Worm (Caenorhabditis elegans) whole organism, midembryonic: ENCODE results near the gene coq-6.

Source experiments
- T22C8.4 ChIP-seq: fragments of 200-800 bp; sonication (Bioruptor generic); IDR thresholded peaks from 2 replicates; pipeline ENCODE4 v1.3.6; 2022; ENCODE audit warnings: missing genetic modification characterization, missing compliant biosample characterization
- cog-1 ChIP-seq: sonication (generic microtip); optimal IDR thresholded peaks from 2 replicates; lab custom pipeline; 2016; ENCODE audit warnings: missing genetic modification characterization, missing compliant biosample characterization
- flt-1 ChIP-seq: fragments of 200-800 bp; sonication (Bioruptor generic); IDR thresholded peaks from 2 replicates; pipeline ENCODE4 v1.3.6; 2022; ENCODE audit warnings: missing genetic modification characterization, missing compliant biosample characterization
- klf-2 ChIP-seq: fragments of 200-800 bp; sonication (Bioruptor generic); conservative IDR thresholded peaks from 2 replicates; pipeline ENCODE4 v1.3.6; 2022; ENCODE audit warnings: missing genetic modification reagents, missing genetic modification characterization, missing compliant biosample characterization
- med-1 ChIP-seq: sonication (generic microtip); optimal IDR thresholded peaks from 2 replicates; lab custom pipeline; 2017; ENCODE audit warnings: missing genetic modification characterization, mild to moderate bottlenecking, missing compliant biosample characterization, antibody characterized with exemption, missing genetic modification reagents; ENCODE audit not compliant: insufficient read depth
- ref-1 ChIP-seq: fragments of 200-800 bp; sonication (Bioruptor generic); conservative IDR thresholded peaks from 2 replicates; pipeline ENCODE4 v1.3.6; 2022; ENCODE audit warnings: missing genetic modification reagents, missing genetic modification characterization, missing compliant biosample characterization
- tab-1 ChIP-seq: fragments of 200-800 bp; sonication (Bioruptor generic); IDR thresholded peaks from 2 replicates; pipeline ENCODE4 v1.3.6; 2022; ENCODE audit warnings: missing genetic modification characterization, missing compliant biosample characterization
- ztf-23 ChIP-seq: fragments of 200-800 bp; sonication (Bioruptor generic); IDR thresholded peaks from 2 replicates; pipeline ENCODE4 v1.3.6; 2022; ENCODE audit warnings: missing genetic modification reagents, missing genetic modification characterization, missing compliant biosample characterization
- ztf-29 ChIP-seq: fragments of 200-800 bp; sonication (Bioruptor generic); IDR thresholded peaks from 2 replicates; pipeline ENCODE4 v1.3.6; 2022; ENCODE audit warnings: missing genetic modification reagents, missing genetic modification characterization, missing compliant biosample characterization

coq-6 gene

DNA sequence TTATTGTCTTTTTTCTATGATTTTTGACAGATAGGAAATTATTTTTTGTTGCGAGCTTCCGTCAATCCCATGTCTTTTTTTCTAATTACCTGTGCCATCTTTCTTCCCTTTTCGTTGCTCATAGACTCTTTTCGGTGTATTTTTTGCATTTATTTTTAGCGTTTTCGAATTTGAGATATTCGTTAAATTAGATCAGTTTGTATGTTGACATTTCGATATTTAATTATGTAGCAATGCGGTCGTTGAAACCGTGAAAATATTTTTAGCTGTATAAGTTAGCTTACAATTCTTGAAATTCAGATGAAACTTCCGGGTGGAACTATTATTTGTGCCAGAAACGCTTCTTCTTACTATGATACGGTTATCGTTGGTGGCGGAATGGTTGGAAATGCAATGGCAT is at the start of gene coq-6:
TSS of gene coq-6 (plus strand) at position 301 of the 400 bp plus-strand sequence.
- no peak for TF ChIP-seq flt-1
- TF ChIP-seq ref-1 (GFP tag; lab: Robert Waterston, UW) = no peak
- TF ChIP-seq ztf-23 (GFP tag; lab: Robert Waterston, UW) = no peak
- no peak for TF ChIP-seq cog-1
- no peak for TF ChIP-seq ztf-29 (GFP tag; lab: Robert Waterston, UW)
- no peak for TF ChIP-seq med-1 (GFP tag; lab: Kevin White, UChicago)
- TF ChIP-seq tab-1 (GFP tag; lab: Robert Waterston, UW) = no peak
- no peak for TF ChIP-seq T22C8.4 (GFP tag; lab: Robert Waterston, UW)
- no peak for TF ChIP-seq klf-2

ce11 chrV:9287460-9287859 is 49.1 kb upstream of the coq-6 start, which contains the start of gene lron-2:
Gene lron-2, minus strand, starts transcription at chrV:9287560.
- no peak for TF ChIP-seq flt-1

DNA sequence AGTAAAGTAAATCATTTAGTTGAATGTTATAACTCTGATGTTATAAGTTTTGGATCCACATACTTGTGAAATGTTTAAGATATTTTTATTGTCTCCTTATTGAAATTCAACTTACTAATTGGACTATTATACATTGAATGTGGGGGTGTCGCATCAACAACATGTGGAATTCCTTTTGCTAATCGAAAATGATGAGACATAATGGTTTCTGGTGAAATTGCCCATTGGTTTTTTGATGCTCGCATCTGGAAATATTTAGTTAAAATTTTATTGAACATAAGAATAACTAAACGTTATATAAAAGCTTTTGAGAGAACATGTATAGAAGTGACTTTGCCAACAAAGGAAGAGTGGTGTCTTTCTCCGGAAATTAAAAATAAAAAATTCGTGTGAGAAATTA is 44.6 kb upstream of the coq-6 start, which contains the start of gene ZK682.7:
TSS of gene ZK682.7 (minus strand) at position 247 of the 400 bp plus-strand sequence.
- TF ChIP-seq ztf-29 (GFP tag; lab: Robert Waterston, UW) (no peak), T22C8.4 (GFP tag; lab: Robert Waterston, UW) (no peak), med-1 (GFP tag; lab: Kevin White, UChicago) (no peak), flt-1 (no peak), tab-1 (GFP tag; lab: Robert Waterston, UW) (no peak), klf-2 (no peak), cog-1 (no peak), ztf-23 (GFP tag; lab: Robert Waterston, UW) (no peak), ref-1 (GFP tag; lab: Robert Waterston, UW) (no peak)

DNA sequence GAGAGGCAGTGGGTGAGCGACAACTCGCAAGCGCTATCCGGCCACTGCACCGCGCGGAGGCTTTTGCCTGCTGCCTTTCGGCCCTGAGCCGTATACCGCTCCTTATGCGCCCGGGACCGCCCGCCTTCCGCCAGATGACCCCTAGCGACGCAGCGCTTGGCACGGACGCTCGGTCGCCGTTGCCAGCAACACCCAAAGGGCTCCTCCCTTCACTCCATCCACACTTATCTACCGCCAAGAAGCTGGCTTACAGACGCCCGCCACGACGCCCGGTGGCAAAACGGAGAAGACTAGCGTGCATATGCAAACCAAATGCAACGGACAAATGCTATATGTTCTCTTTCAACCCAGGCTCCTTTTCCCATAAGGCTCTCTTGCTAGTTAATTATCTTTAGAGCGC is 43.2 kb upstream of the coq-6 start:
- TF ChIP-seq ref-1 (GFP tag; lab: Robert Waterston, UW) (no peak), tab-1 (GFP tag; lab: Robert Waterston, UW) (peak; percentile 68), flt-1 (peak; percentile 58; the same call in 1 of the 2 replicates)

ce11 chrV:9295581-9295980 is 41.0 kb upstream of the coq-6 start:
- TF ChIP-seq ref-1 (GFP tag; lab: Robert Waterston, UW) (no peak), med-1 (GFP tag; lab: Kevin White, UChicago) (no peak), flt-1 (no peak), tab-1 (GFP tag; lab: Robert Waterston, UW) (no peak), klf-2 (no peak), T22C8.4 (GFP tag; lab: Robert Waterston, UW) (no peak), ztf-29 (GFP tag; lab: Robert Waterston, UW) (no peak)

ce11 chrV:9297332-9297731 is 39.2 kb upstream of the coq-6 start, which contains the start of gene F44A2.5:
Gene F44A2.5, plus strand, starts transcription at chrV:9297632.
- TF ChIP-seq tab-1 (GFP tag; lab: Robert Waterston, UW) (no peak), ztf-23 (GFP tag; lab: Robert Waterston, UW) (no peak), ref-1 (GFP tag; lab: Robert Waterston, UW) (no peak)

DNA sequence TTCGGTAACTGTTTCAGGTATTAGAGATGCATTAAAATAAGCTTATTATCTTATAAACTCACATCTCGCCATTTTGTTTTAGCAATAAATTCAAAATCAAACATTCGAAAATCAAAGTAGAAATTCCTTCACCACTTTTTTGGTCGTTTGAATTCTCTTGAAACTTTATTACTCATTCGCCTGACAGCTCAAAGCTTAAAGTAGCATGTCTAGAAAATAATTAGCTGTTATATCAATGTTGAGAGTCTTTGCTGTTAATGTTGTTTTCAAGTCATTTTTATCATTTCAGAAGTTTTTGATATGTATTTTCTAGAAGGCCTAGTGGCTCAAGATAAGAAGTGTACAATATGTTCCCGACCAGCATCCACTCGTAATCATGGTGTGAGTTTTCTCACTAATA is 33.5 kb upstream of the coq-6 start, which contains the start of gene nhr-39:
TSS of gene nhr-39 (plus strand) at position 301 of the 400 bp plus-strand sequence.
- no peak for TF ChIP-seq med-1 (GFP tag; lab: Kevin White, UChicago)
- TF ChIP-seq tab-1 (GFP tag; lab: Robert Waterston, UW) = no peak
- no peak for TF ChIP-seq ztf-23 (GFP tag; lab: Robert Waterston, UW)
- no peak for TF ChIP-seq ref-1 (GFP tag; lab: Robert Waterston, UW)
- TF ChIP-seq klf-2 = no peak
- no peak for TF ChIP-seq cog-1
- no peak for TF ChIP-seq flt-1

ce11 chrV:9305116-9305515 is 31.4 kb upstream of the coq-6 start, which contains the start of gene F44A2.3:
Gene F44A2.3, plus strand, starts transcription at chrV:9305416.
- TF ChIP-seq med-1 (GFP tag; lab: Kevin White, UChicago) = no peak
- no peak for TF ChIP-seq ref-1 (GFP tag; lab: Robert Waterston, UW)

DNA sequence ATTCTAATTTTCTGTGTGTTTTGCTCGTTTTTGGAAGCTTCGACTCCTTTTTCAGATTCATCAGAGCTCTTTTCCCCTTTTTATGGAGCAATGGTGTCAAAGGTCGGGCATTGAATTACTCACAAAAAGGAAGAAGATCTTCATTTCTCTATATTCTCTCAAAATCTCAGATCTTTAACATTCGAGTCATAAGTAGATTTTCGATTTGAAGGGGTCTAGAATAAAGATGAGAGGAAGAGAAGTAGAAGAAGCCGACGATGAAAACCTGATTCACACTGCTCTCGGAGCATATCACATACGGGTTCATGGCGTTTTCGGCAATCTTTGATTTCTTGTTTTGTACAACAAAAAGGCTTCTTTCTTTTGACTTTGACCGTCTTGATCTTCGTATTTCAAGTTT is 24.2 kb upstream of the coq-6 start:
- TF ChIP-seq cog-1 (no peak), med-1 (GFP tag; lab: Kevin White, UChicago) (no peak), tab-1 (GFP tag; lab: Robert Waterston, UW) (no peak), flt-1 (no peak), ref-1 (GFP tag; lab: Robert Waterston, UW) (no peak), ztf-23 (GFP tag; lab: Robert Waterston, UW) (no peak), klf-2 (no peak)

DNA sequence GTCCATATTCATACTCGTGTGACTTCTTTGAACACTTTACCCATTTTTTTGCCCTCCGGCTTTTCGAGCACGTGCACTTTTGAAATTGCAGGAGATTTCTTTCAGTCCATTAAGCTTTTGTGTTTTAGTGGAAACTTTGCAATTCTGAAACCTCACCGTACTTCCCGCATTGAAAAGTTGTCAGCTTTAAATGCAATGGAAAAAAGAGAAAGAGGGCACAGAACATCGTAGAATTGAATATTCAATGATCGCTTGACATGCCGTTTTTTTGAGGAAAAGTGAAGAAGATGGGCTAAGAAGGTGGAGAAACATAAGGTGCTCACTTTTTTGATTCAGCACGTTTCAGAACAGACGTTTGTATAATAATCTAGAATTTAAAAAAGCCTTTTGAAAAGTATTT is 22.2 kb upstream of the coq-6 start:
- no peak for TF ChIP-seq flt-1
- TF ChIP-seq med-1 (GFP tag; lab: Kevin White, UChicago) = no peak
- no peak for TF ChIP-seq T22C8.4 (GFP tag; lab: Robert Waterston, UW)
- TF ChIP-seq ztf-29 (GFP tag; lab: Robert Waterston, UW) = no peak
- no peak for TF ChIP-seq ref-1 (GFP tag; lab: Robert Waterston, UW)
- no peak for TF ChIP-seq tab-1 (GFP tag; lab: Robert Waterston, UW)
- TF ChIP-seq klf-2 = no peak
- TF ChIP-seq ztf-23 (GFP tag; lab: Robert Waterston, UW) = no peak
- no peak for TF ChIP-seq cog-1

DNA sequence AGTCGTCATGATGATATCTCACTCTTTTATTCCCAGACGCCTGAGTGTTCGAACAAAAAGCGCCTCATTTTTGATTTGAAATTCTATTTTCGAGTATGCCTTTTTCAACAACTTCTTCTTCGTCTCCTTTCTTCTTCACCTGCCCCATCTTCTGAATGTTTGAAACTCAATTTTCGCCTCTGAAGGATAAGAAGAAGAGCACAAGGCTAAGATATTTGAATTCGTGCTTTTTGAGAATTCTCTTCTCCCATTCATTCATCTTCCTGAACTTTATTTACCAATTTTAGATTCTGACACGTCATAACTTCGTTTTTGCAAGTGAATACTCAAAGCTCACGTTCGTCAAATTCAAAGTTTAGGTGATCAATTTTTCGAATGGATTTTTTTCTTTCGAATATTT is 19.6 kb upstream of the coq-6 start:
- TF ChIP-seq flt-1 = no peak
- TF ChIP-seq cog-1 = no peak
- no peak for TF ChIP-seq ref-1 (GFP tag; lab: Robert Waterston, UW)
- no peak for TF ChIP-seq med-1 (GFP tag; lab: Kevin White, UChicago)
- TF ChIP-seq klf-2 = no peak
- TF ChIP-seq ztf-29 (GFP tag; lab: Robert Waterston, UW) = no peak
- no peak for TF ChIP-seq tab-1 (GFP tag; lab: Robert Waterston, UW)
- no peak for TF ChIP-seq T22C8.4 (GFP tag; lab: Robert Waterston, UW)
- TF ChIP-seq ztf-23 (GFP tag; lab: Robert Waterston, UW) = no peak
